Fruit fly (Drosophila melanogaster): ENCODE results near the gene CG1958.
A peak's percentile ranks its signal among the peaks of the same experiment; 100 is the strongest.

The CG1958 gene

dm6 chrX:7291850-7292499 is 25.3 kb downstream of the CG1958 start (continued):
- peak; percentile 52; the same call in 1 of the 3 replicates for TF ChIP-seq CG7357 (GFP tag; IDR thresholded peaks at IDR 0.05)
- TF ChIP-seq CG12155 (GFP tag; optimal IDR thresholded peaks at IDR 0.05): peak; percentile 56
- peak; percentile 88 for TF ChIP-seq CG18262 (tag; optimal IDR thresholded peaks at IDR 0.05)
- TF ChIP-seq Six4 (GFP tag; optimal IDR thresholded peaks at IDR 0.05): peak; percentile 83
- 0 out of 3 replicates have a peak, but pooled peaks have one; percentile 39 for TF ChIP-seq jigr1 (GFP tag; IDR thresholded peaks at IDR 0.05)
- peak; percentile 39; the same call in 1 of the 2 replicates for TF ChIP-seq crol (GFP tag; IDR thresholded peaks at IDR 0.05)
- TF ChIP-seq inv (GFP tag; IDR thresholded peaks at IDR 0.05; ENCODE audit: partially characterized antibody): no peak
- no peak for TF ChIP-seq zfh2 (GFP tag; optimal IDR thresholded peaks at IDR 0.05)
- peak; percentile 40 for TF ChIP-seq Atf3 (GFP tag; optimal IDR thresholded peaks at IDR 0.05)
- peak; percentile 40; the same call in 1 of the 4 replicates for TF ChIP-seq Gug (GFP tag; IDR thresholded peaks at IDR 0.05)
- TF ChIP-seq CG1024 (GFP tag; IDR thresholded peaks at IDR 0.05): peak; percentile 11; the same call in 1 of the 2 replicates
- TF ChIP-seq CG9817 (tag; optimal IDR thresholded peaks at IDR 0.05): peak; percentile 57
- TF ChIP-seq CG4854 (GFP tag; optimal IDR thresholded peaks at IDR 0.05): peak; percentile 61
- peak; percentile 49 for TF ChIP-seq CG4617 (GFP tag; optimal IDR thresholded peaks at IDR 0.05; ENCODE audit: borderline replicate concordance)
- peak; percentile 76 for TF ChIP-seq CG17359 (tag; optimal IDR thresholded peaks at IDR 0.05)
- TF ChIP-seq gt (GFP tag; IDR thresholded peaks at IDR 0.05): peak; percentile 64
- TF ChIP-seq CG5245 (GFP tag; optimal IDR thresholded peaks at IDR 0.05): peak; percentile 61
- no peak for TF ChIP-seq tna (GFP tag; IDR thresholded peaks at IDR 0.05; ENCODE audit: partially characterized antibody)
- no peak for TF ChIP-seq Doc3 (GFP tag; IDR thresholded peaks at IDR 0.05; ENCODE audit: partially characterized antibody)
- TF ChIP-seq CG4404 (GFP tag; IDR thresholded peaks at IDR 0.05): peak; percentile 89
- no peak for TF ChIP-seq wdn (GFP tag; IDR thresholded peaks at IDR 0.05)
- peak; percentile 77 for TF ChIP-seq HLH3B (GFP tag; IDR thresholded peaks at IDR 0.05)
- peak; percentile 82 for TF ChIP-seq az2 (GFP tag; optimal IDR thresholded peaks at IDR 0.05)
- TF ChIP-seq z (GFP tag; IDR thresholded peaks at IDR 0.05): 0 out of 3 replicates have a peak, but pooled peaks have one; percentile 17
- no peak for TF ChIP-seq CG11696 (GFP tag; IDR thresholded peaks at IDR 0.05)
- TF ChIP-seq CG32532 (GFP tag; IDR thresholded peaks at IDR 0.05): peak; percentile 25; the same call in 1 of the 2 replicates
- TF ChIP-seq ro (GFP tag; IDR thresholded peaks at IDR 0.05): peak; percentile 6; the same call in 1 of the 2 replicates
- peak; percentile 90 for TF ChIP-seq gem (tag; optimal IDR thresholded peaks at IDR 0.05)
- peak; percentile 69 for TF ChIP-seq CG3407 (GFP tag; optimal IDR thresholded peaks at IDR 0.05)
- TF ChIP-seq pum (GFP tag; optimal IDR thresholded peaks at IDR 0.05): peak; percentile 36
- no peak for TF ChIP-seq insv (GFP tag; optimal IDR thresholded peaks at IDR 0.05)
- TF ChIP-seq fd3F (GFP tag; optimal IDR thresholded peaks at IDR 0.05): no peak
- peak in 1 of 2 experiments; percentile 72 for TF ChIP-seq eve (GFP tag; optimal IDR thresholded peaks at IDR 0.05)
- TF ChIP-seq ara (GFP tag; IDR thresholded peaks at IDR 0.05): peak; percentile 88
- peak; percentile 56; the same call in 1 of the 2 replicates for TF ChIP-seq CG6272 (GFP tag; IDR thresholded peaks at IDR 0.05)
- peak; percentile 86 for TF ChIP-seq CG17829 (tag; optimal IDR thresholded peaks at IDR 0.05)
- TF ChIP-seq CG2120 (GFP tag; optimal IDR thresholded peaks at IDR 0.05): peak; percentile 2
- peak; percentile 86 for TF ChIP-seq unpg (GFP tag; optimal IDR thresholded peaks at IDR 0.05)
- peak; percentile 84 for TF ChIP-seq CG7839 (tag; optimal IDR thresholded peaks at IDR 0.05)

- TF ChIP-seq gfzf (GFP tag; optimal IDR thresholded peaks at IDR 0.05) (no peak), CG1024 (GFP tag; IDR thresholded peaks at IDR 0.05) (peak; percentile 81), CG17829 (tag; optimal IDR thresholded peaks at IDR 0.05) (peak; percentile 84), knrl (GFP tag; IDR thresholded peaks at IDR 0.05; ENCODE audit: partially characterized antibody) (no peak), CG9437 (GFP tag; optimal IDR thresholded peaks at IDR 0.05) (peak; percentile 63), nom (GFP tag; optimal IDR thresholded peaks at IDR 0.05) (peak; percentile 66), eyg (GFP tag; optimal IDR thresholded peaks at IDR 0.05) (peak; percentile 40), CG11085 (GFP tag; IDR thresholded peaks at IDR 0.05) (no peak), CG14965 (GFP tag; optimal IDR thresholded peaks at IDR 0.05; ENCODE audit: borderline replicate concordance) (peak; percentile 41), Stat92E (GFP tag; optimal IDR thresholded peaks at IDR 0.05) (no peak), CG6272 (GFP tag; IDR thresholded peaks at IDR 0.05) (peak; percentile 85), Hmr (GFP tag; optimal IDR thresholded peaks at IDR 0.05) (peak; percentile 25), insv (GFP tag; optimal IDR thresholded peaks at IDR 0.05) (peak in 1 of 2 experiments; percentile 8)
These were observed 26.6 kb downstream of the CG1958 start for dm6 chrX:7293133-7293873.

Data from whole organism, embryonic.